Fruit fly (Drosophila melanogaster): Measurements from ENCODE around the gene temp.

Gene temp

DNA sequence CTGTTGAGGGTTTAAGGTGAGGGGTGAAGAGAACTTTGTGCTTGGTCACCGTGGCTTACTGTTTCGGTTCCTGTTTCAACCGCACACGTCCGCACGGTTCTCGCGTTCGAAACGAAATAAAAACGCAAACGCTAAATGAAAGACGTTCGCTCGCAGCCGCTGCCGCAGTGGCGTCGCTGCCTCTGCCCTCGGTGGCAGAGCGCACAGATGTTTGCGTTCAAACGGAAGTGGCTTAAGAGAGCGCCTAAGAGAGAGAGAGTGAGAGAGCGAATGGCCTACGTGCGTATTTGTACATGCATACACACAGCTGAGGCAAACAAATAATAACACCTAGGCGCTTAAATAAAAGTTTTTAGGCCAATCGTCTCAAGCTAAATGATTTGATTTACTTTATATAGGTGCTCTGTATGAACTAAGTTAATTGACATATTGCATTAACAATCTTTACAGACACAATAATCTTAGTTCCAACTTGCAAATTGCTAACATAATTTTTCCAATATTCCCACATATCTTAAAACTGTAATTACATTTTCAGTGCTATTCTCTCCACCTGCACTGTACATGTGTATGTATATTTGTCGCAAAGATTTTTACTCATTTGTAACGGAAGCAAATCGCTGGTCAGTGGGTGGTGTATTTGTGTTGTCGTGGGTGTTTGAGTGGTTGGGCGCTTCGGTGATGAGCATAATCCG, 31.1 kb upstream of the temp start, which contains the start of gene CG2865 (continued):
- TF ChIP-seq N (GFP tag; optimal IDR thresholded peaks at IDR 0.05) (no peak), sage (GFP tag; optimal IDR thresholded peaks at IDR 0.05) (peak; percentile 76), Mio (GFP tag; optimal IDR thresholded peaks at IDR 0.05) (peak; percentile 25)

DNA sequence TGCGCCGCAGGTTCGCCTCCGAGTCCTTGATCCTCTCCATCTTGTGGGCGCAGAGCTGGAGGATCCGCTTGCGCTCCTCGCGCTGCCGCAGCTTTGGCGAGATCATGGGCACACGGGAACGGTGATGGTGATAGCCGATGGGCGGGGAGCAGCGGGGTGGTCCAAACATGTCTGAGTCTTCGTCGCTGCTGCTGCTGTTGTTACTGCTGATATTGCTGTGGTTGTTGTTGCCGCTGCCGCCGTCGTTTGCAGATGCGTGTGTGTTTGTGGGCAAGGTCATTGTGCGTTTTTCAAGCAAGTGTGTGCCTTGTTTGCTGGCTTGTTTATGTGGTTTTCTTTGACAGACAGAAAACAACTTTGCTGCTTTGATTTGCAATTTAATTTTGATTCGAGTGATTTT, 30.1 kb upstream of the temp start:
- TF ChIP-seq HLH106 (tag; optimal IDR thresholded peaks at IDR 0.05): no peak
- TF ChIP-seq foxo (GFP tag; optimal IDR thresholded peaks at IDR 0.05): no peak
- no peak for TF ChIP-seq Hr83 (GFP tag; optimal IDR thresholded peaks at IDR 0.05; ENCODE audit: poor library complexity, severe bottlenecking)
- no peak for TF ChIP-seq dmrt93B (GFP tag; optimal IDR thresholded peaks at IDR 0.05)
- TF ChIP-seq Hr78 (GFP tag; optimal IDR thresholded peaks at IDR 0.05): no peak

DNA sequence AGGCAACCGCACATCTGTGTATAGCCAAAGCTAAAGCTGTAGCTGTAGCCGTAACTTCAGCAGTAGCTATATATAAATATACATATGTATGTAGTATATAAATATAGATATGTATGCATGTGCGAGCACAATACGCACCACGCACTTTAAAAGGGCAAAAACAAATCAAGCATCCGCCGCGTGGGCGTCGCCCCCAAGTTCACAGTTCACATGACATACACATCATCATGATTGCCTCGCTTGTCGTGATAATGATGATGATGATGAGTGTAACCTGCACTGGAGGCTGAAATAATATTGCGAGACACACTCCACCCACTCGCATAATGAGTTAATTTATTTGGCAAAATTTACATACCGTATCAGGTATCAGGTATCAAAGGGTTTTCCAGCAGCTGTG, 28.7 kb upstream of the temp start:
- TF ChIP-seq dmrt93B (GFP tag; optimal IDR thresholded peaks at IDR 0.05) (no peak), sage (GFP tag; optimal IDR thresholded peaks at IDR 0.05) (no peak)

DNA sequence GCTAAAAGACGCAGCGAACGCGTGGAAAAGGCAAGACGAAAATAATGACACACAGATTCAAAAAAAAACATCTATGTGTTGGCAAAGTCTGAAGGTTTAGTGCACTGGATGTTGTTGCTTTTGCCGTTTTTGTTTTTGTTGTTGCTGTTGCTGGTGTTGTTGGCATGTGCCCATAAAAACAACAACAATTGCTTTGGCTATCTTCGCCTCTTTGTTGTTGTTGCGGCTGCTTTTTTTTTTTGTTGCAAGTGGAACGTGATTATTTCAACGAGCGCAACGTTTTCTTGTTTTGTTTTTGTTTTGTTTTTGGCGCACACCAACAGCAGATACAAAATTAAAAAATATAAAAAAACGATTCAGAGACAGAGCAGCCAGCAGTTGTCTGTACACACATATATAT, 26.8 kb upstream of the temp start:
- TF ChIP-seq Rel (GFP tag; optimal IDR thresholded peaks at IDR 0.05): no peak
- peak; percentile 9 for TF ChIP-seq Rel (tag; optimal IDR thresholded peaks at IDR 0.05)
- peak; percentile 12 for TF ChIP-seq psq (GFP tag; optimal IDR thresholded peaks at IDR 0.05)
- peak; percentile 39 for TF ChIP-seq Sp1 (GFP tag; optimal IDR thresholded peaks at IDR 0.05)
- no peak for TF ChIP-seq sage (GFP tag; optimal IDR thresholded peaks at IDR 0.05)

DNA sequence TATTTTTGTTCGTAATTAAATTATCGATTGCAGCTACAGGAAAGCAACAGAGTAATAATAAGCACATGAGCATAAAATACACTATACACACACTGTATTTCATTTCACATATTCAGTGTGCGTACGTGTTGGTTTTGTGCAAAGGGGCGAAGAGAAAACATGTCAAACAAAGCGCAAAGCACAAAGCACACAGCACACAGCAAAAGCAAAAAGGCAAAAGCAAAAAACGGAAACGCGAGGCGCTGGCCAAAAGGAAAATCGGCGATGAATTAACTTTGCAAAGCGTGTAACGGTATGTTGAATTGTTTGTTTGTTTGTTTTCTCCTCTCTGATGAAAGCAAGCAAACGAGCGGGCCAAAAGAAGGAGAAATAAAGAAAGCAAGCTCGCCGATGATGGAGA, 26.0 kb upstream of the temp start:
- TF ChIP-seq psq (GFP tag; optimal IDR thresholded peaks at IDR 0.05) (peak; percentile 77), rgr (GFP tag; optimal IDR thresholded peaks at IDR 0.05) (no peak), CrebA (GFP tag; optimal IDR thresholded peaks at IDR 0.05; ENCODE audit: borderline replicate concordance) (no peak)

DNA sequence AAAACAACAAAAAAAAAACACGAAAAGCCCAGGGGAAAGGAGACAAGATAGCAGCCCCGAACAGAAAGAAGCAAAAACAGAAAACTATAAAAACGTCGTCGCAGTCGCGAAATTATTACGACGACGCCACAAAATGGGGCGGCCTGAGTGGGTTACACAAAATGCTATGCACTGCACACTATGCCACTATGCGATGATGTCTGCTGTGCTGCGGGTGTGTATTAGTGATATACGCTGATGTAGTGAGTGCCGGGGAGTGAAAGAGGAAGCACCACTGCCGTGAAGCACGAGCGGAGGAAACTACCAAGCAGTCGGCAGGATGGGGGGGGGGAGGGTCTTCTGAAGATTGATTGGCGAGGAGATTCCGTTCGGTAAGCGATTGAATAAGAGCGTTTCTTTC, 24.7 kb upstream of the temp start:
- TF ChIP-seq Hr78 (GFP tag; optimal IDR thresholded peaks at IDR 0.05): no peak

DNA sequence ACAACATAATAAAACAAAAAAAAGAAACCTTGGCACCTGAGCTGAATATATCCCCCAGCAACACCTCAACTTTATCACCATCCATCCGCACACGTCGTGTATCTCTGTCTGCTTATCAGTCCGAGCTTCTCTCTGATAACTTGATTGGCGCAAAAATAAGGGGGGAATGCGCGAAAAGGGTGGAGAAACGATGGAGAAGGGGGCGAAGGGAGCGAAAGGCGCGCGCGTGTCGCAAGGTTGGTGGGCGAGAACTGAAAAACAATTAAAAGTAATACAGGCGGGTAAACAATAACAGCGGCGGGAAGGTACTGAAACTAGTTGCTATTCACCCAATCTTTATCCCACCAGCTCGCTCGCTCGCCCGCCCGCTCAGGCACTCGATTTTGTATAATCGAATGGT, 23.9 kb upstream of the temp start:
- TF ChIP-seq Rel (GFP tag; optimal IDR thresholded peaks at IDR 0.05) (no peak), Rel (tag; optimal IDR thresholded peaks at IDR 0.05) (peak; percentile 44), h (GFP tag; optimal IDR thresholded peaks at IDR 0.05) (peak; percentile 92), Dfd (GFP tag; optimal IDR thresholded peaks at IDR 0.05) (no peak), N (GFP tag; optimal IDR thresholded peaks at IDR 0.05) (no peak), foxo (GFP tag; optimal IDR thresholded peaks at IDR 0.05) (no peak), usp (GFP tag; optimal IDR thresholded peaks at IDR 0.05) (no peak), fru (GFP tag; optimal IDR thresholded peaks at IDR 0.05) (peak; percentile 25)

DNA sequence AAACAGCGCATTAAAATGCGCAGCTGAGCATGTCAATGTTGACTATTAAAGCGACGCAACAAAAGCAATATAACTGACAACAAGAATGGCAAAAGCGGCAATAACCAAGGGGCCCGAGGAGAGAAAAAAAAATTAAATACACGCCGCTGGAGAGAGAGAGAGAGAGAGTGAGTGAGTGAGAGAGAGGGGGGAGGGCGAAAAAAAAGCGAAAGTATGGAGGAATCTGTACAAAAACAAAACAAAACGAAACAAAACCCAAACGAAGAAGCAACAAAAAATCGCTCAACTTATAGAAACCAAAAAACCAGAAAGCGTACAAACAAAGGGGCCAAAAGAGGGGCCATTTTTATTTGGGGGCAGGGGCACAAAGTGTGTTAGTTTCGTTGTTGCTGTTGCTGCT, 21.2 kb upstream of the temp start:
- TF ChIP-seq dmrt93B (GFP tag; optimal IDR thresholded peaks at IDR 0.05) (no peak), Sp1 (GFP tag; optimal IDR thresholded peaks at IDR 0.05) (peak; percentile 23), HLH106 (tag; optimal IDR thresholded peaks at IDR 0.05) (no peak), dl (GFP tag; optimal IDR thresholded peaks at IDR 0.05; ENCODE audit: insufficient read depth in 1 of 2, partially characterized antibody in 2 of 2) (no peak), OdsH (GFP tag; optimal IDR thresholded peaks at IDR 0.05) (no peak), Jra (GFP tag; optimal IDR thresholded peaks at IDR 0.05) (no peak), CG9705 (GFP tag; optimal IDR thresholded peaks at IDR 0.05) (no peak), Hr78 (GFP tag; optimal IDR thresholded peaks at IDR 0.05) (no peak), psq (GFP tag; optimal IDR thresholded peaks at IDR 0.05) (peak; percentile 56), ey (GFP tag; optimal IDR thresholded peaks at IDR 0.05) (no peak)

Measured in whole organism, wandering third instar larva.